Worm (Caenorhabditis elegans) whole organism, L4/young adult: ENCODE data around the gene F21C10.13.

Source experiments
- W03F9.2 ChIP-seq: fragments of 150-350 bp; optimal IDR thresholded peaks from 2 replicates; lab custom pipeline; 2014; ENCODE audit warnings: missing biosample characterization, missing genetic modification characterization
- dao-5 ChIP-seq: sonication (generic microtip); optimal IDR thresholded peaks from 2 replicates; lab custom pipeline; 2016; ENCODE audit warnings: missing genotype, missing genetic modification characterization, moderate library complexity, missing compliant biosample characterization
- him-1 ChIP-seq: sonication (generic microtip); optimal IDR thresholded peaks from 2 replicates; lab custom pipeline; 2016; ENCODE audit warnings: missing genotype, missing genetic modification reagents, missing genetic modification characterization, missing compliant biosample characterization

DNA sequence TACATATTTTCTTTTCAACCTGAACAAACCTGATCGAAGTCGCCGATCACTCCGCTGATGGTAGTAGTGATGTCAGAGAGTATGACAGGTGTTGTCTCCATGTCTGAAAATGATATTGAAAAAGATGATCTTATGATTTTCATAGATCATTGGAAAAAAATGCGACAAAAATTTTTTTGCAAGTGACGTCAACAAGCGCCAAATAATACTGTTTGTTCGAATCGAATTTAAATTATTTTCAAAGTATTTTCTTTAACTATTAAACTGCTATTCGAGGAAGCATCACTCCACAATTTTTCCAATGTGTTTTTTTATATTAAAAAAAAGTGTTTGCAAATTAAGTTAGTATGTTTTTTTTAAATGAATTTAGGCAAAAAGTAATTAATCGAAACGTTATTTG, 15.5 kb downstream of the F21C10.13 start, which contains the start of gene pitr-2:
- no peak for TF ChIP-seq W03F9.2
- no peak for TF ChIP-seq him-1 (tag; lab: Kevin White, UChicago)
- no peak for TF ChIP-seq dao-5
